Fruit fly (Drosophila melanogaster) whole organism, embryonic: ENCODE data around the gene DnaJ-H.

Experiments used
- Awh ChIP-seq: fragments of 200-800 bp; sonication (Bioruptor generic); IDR thresholded peaks from 2 replicates; pipeline ENCODE4, ENCODE4 v1.3.6; 2022; ENCODE audit warnings: missing biosample characterization, missing genetic modification characterization
- Blimp-1 ChIP-seq: fragments of 200-800 bp; sonication (Bioruptor generic); optimal IDR thresholded peaks from 3 replicates; lab custom pipeline; 2018; ENCODE audit warnings: missing biosample characterization, missing genetic modification characterization, mild to moderate bottlenecking, moderate library complexity, missing genetic modification reagents
- BtbVII ChIP-seq: fragments of 200-800 bp; sonication (Bioruptor generic); optimal IDR thresholded peaks from 3 replicates; lab custom pipeline; 2017; ENCODE audit warnings: missing biosample characterization, mild to moderate bottlenecking, missing genetic modification characterization
- CG17328 ChIP-seq: fragments of 200-800 bp; sonication (Bioruptor generic); IDR thresholded peaks from 2 replicates; pipeline ENCODE4 v1.3.6; 2022; ENCODE audit warnings: missing biosample characterization, missing genetic modification characterization
- CG31365 ChIP-seq: fragments of 200-800 bp; sonication (Bioruptor generic); optimal IDR thresholded peaks from 2 replicates; lab custom pipeline; 2018; ENCODE audit warnings: missing biosample characterization, mild to moderate bottlenecking, missing genetic modification characterization
- CG34376 ChIP-seq: fragments of 200-800 bp; sonication (Bioruptor generic); optimal IDR thresholded peaks from 2 replicates; lab custom pipeline; 2018; ENCODE audit warnings: missing biosample characterization, mild to moderate bottlenecking, missing genetic modification characterization
- CG4820 ChIP-seq: fragments of 200-800 bp; sonication (Bioruptor generic); optimal IDR thresholded peaks from 3 replicates; lab custom pipeline; 2016; ENCODE audit warnings: missing biosample characterization, missing genetic modification characterization
- CG6175 ChIP-seq: fragments of 200-800 bp; sonication (Bioruptor generic); IDR thresholded peaks from 3 replicates; pipeline ENCODE4 v1.3.6; 2022; ENCODE audit warnings: missing biosample characterization, missing genetic modification characterization
- CG7271 ChIP-seq: fragments of 200-800 bp; sonication (Bioruptor generic); optimal IDR thresholded peaks from 2 replicates; lab custom pipeline; 2018; ENCODE audit warnings: missing biosample characterization, mild to moderate bottlenecking, missing genetic modification characterization, moderate library complexity
- CG8089 ChIP-seq: fragments of 200-800 bp; sonication (Bioruptor generic); optimal IDR thresholded peaks from 3 replicates; lab custom pipeline; 2016; ENCODE audit warnings: missing biosample characterization, missing genetic modification characterization
- CG8765 ChIP-seq: fragments of 200-800 bp; sonication (Bioruptor generic); IDR thresholded peaks from 2 replicates; pipeline ENCODE4 v1.3.6; 2022; ENCODE audit warnings: missing biosample characterization, missing genetic modification characterization
- CG9215 ChIP-seq: fragments of 200-800 bp; sonication (Bioruptor generic); IDR thresholded peaks from 2 replicates; pipeline ENCODE4 v1.3.6; 2022; ENCODE audit warnings: missing biosample characterization, missing genetic modification characterization
- Dbx ChIP-seq: fragments of 200-800 bp; sonication (Bioruptor generic); IDR thresholded peaks from 3 replicates; pipeline ENCODE4 v1.3.6; 2022; ENCODE audit warnings: missing biosample characterization, missing genetic modification characterization
- Dp ChIP-seq: fragments of 200-800 bp; sonication (Bioruptor generic); optimal IDR thresholded peaks from 2 replicates; lab custom pipeline; 2018; ENCODE audit warnings: missing biosample characterization, mild to moderate bottlenecking, missing genetic modification characterization, moderate library complexity
- ERR ChIP-seq: fragments of 200-800 bp; sonication (Bioruptor generic); optimal IDR thresholded peaks from 2 replicates; lab custom pipeline; 2016; ENCODE audit warnings: missing biosample characterization, missing genetic modification characterization
- Ets65A ChIP-seq: fragments of 200-800 bp; sonication (Bioruptor generic); peaks from one replicate; lab custom pipeline; 2016; ENCODE audit warnings: missing biosample characterization, missing genetic modification characterization
- Ets97D ChIP-seq: fragments of 200-800 bp; sonication (Bioruptor generic); optimal IDR thresholded peaks from 3 replicates; lab custom pipeline; 2016; ENCODE audit warnings: missing biosample characterization, missing genetic modification characterization
- Fer3 ChIP-seq: fragments of 200-800 bp; sonication (Bioruptor generic); optimal IDR thresholded peaks from 2 replicates; lab custom pipeline; 2018; ENCODE audit warnings: missing biosample characterization, mild to moderate bottlenecking, missing genetic modification characterization, moderate library complexity
- HHEX ChIP-seq: fragments of 200-800 bp; sonication (Bioruptor generic); optimal IDR thresholded peaks from 3 replicates; lab custom pipeline; 2017; ENCODE audit warnings: missing biosample characterization, mild to moderate bottlenecking, missing genetic modification characterization, missing genetic modification reagents
- Hr78 ChIP-seq, 2 experiments: fragments of 200-800 bp in 1 of 2; fragments of >200 bp in 1 of 2; sonication (Bioruptor generic) in 1 of 2; optimal IDR thresholded peaks; 2 replicates each; lab custom pipeline; 2017 to 2019; ENCODE audit warnings: missing biosample characterization in 2 of 2, missing genetic modification characterization in 2 of 2, mild to moderate bottlenecking in 1 of 2, moderate library complexity in 1 of 2
- Lim3 ChIP-seq: fragments of 200-800 bp; sonication (Bioruptor generic); IDR thresholded peaks from 2 replicates; pipeline ENCODE4 v1.3.6; 2022; ENCODE audit warnings: missing biosample characterization, missing genetic modification characterization
- Med ChIP-seq: fragments of 200-800 bp; sonication (Bioruptor generic); peaks from one replicate; lab custom pipeline; 2016; ENCODE audit warnings: missing biosample characterization, missing genetic modification characterization, mild to moderate bottlenecking, inconsistent platforms, moderate library complexity
- Pdp1 ChIP-seq, 2 experiments: fragments of 200-800 bp; sonication (Bioruptor generic); optimal IDR thresholded peaks; 3 replicates each; lab custom pipeline; 2016; ENCODE audit warnings: missing biosample characterization in 2 of 2, missing genetic modification characterization in 2 of 2, mild to moderate bottlenecking in 1 of 2, moderate library complexity in 1 of 2
- Ptx1 ChIP-seq: fragments of 200-800 bp; sonication (Bioruptor generic); IDR thresholded peaks from 2 replicates; pipeline ENCODE4 v1.3.6; 2022; ENCODE audit warnings: missing biosample characterization, missing genetic modification characterization
- Usf ChIP-seq: fragments of 200-800 bp; sonication (Bioruptor generic); optimal IDR thresholded peaks from 2 replicates; lab custom pipeline; 2017; ENCODE audit warnings: missing genotype, missing biosample characterization, missing genetic modification characterization
- abd-A ChIP-seq: fragments of 200-800 bp; sonication (Bioruptor generic); optimal IDR thresholded peaks from 3 replicates; lab custom pipeline; 2019; ENCODE audit warnings: missing biosample characterization, mild to moderate bottlenecking, missing genetic modification characterization, moderate library complexity
- chinmo ChIP-seq: fragments of 200-800 bp; sonication (Bioruptor generic); IDR thresholded peaks from 4 replicates; pipeline ENCODE4 v1.3.6; 2022; ENCODE audit warnings: missing biosample characterization, missing genetic modification characterization; ENCODE audit not compliant: partially characterized antibody
- ci ChIP-seq: fragments of 200-800 bp; sonication (Bioruptor generic); IDR thresholded peaks from 3 replicates; pipeline ENCODE4 v1.3.6; 2022; ENCODE audit warnings: missing biosample characterization, missing genetic modification characterization
- crol ChIP-seq: fragments of 200-800 bp; sonication (Bioruptor generic); IDR thresholded peaks from 2 replicates; pipeline ENCODE4 v1.3.6; 2022; ENCODE audit warnings: missing biosample characterization, missing genetic modification characterization
- cwo ChIP-seq: fragments of 200-800 bp; sonication (Bioruptor generic); optimal IDR thresholded peaks from 3 replicates; lab custom pipeline; 2017; ENCODE audit warnings: missing biosample characterization, missing genetic modification characterization, mild to moderate bottlenecking, moderate library complexity, missing genetic modification reagents
- dysf ChIP-seq: fragments of 200-800 bp; sonication (Bioruptor generic); IDR thresholded peaks from 3 replicates; pipeline ENCODE4 v1.3.6; 2022; ENCODE audit warnings: missing biosample characterization, missing genetic modification characterization
- fu2 ChIP-seq: fragments of 200-800 bp; sonication (Bioruptor generic); optimal IDR thresholded peaks from 2 replicates; lab custom pipeline; 2016; ENCODE audit warnings: missing biosample characterization, missing genetic modification characterization
- grau ChIP-seq: fragments of 200-800 bp; optimal IDR thresholded peaks from 3 replicates; lab custom pipeline; 2019; ENCODE audit warnings: missing biosample characterization, mild to moderate bottlenecking, missing genetic modification characterization, moderate library complexity
- lab ChIP-seq: fragments of 200-800 bp; sonication (Bioruptor generic); optimal IDR thresholded peaks from 3 replicates; lab custom pipeline; 2017; ENCODE audit warnings: missing biosample characterization, missing genetic modification characterization, mild to moderate bottlenecking, moderate library complexity, missing genetic modification reagents
- nom ChIP-seq: fragments of 200-800 bp; sonication (Bioruptor generic); optimal IDR thresholded peaks from 2 replicates; lab custom pipeline; 2017; ENCODE audit warnings: missing biosample characterization, missing genetic modification characterization, mild to moderate bottlenecking, moderate library complexity, missing genetic modification reagents
- prd ChIP-seq, 3 experiments: fragments of >200 bp in 2 of 3; fragments of 200-800 bp in 1 of 3; sonication (Bioruptor generic) in 1 of 3; optimal IDR thresholded peaks in 2 of 3; IDR thresholded peaks in 1 of 3; 2 replicates in 2 of 3; 3 replicates in 1 of 3; pipeline versions ENCODE4 v1.3.6 to Lab custom; 2017 to 2022; ENCODE audit warnings: missing biosample characterization in 1 of 3, missing genetic modification characterization in 1 of 3
- run ChIP-seq: fragments of 200-800 bp; sonication (Bioruptor generic); optimal IDR thresholded peaks from 3 replicates; lab custom pipeline; 2018; ENCODE audit warnings: missing biosample characterization, mild to moderate bottlenecking, missing genetic modification characterization
- sc ChIP-seq, 3 experiments: fragments of >200 bp in 2 of 3; fragments of 200-800 bp in 1 of 3; sonication (Bioruptor generic) in 1 of 3; optimal IDR thresholded peaks; 2 replicates in 2 of 3; 3 replicates in 1 of 3; lab custom pipeline; 2017; ENCODE audit warnings: mild to moderate bottlenecking in 1 of 3, missing biosample characterization in 1 of 3, missing genetic modification characterization in 1 of 3, missing genetic modification reagents in 1 of 3
- sug ChIP-seq: fragments of 200-800 bp; optimal IDR thresholded peaks from 2 replicates; lab custom pipeline; 2019; ENCODE audit warnings: missing biosample characterization, mild to moderate bottlenecking, missing genetic modification characterization, moderate library complexity

DnaJ-H gene

dm6 chr2L:13142803-13143202 is 23.1 kb downstream of the DnaJ-H start, which contains the start of gene CG9928:
Gene CG9928, minus strand, starts transcription at chr2L:13142903.
- TF ChIP-seq CG8765 (GFP tag; lab: Robert Waterston, UW) (no peak), Ets65A (GFP tag; lab: Kevin White, UChicago) (peak; percentile 16)
- TF ChIP-seq, all 482 proteins: peak for 1

DNA sequence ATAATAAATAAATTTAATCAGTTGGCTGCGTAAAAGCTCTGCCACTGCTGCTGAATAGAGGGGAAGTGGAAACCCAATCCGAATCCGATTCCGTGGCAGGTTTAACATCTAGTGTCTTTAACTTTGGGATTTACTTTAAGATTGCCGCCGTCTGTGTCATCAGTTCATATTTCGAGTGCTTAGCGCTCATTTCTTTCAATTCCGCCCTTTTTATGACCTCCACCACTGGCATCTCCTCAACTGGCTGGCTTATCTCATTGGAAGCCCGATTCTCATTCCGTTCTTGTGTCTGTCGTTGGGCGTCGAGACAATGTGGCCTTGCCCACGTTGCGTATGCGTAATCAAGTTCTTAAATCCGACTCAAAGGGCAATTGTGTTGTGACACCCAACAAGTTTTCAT is 25.0 kb downstream of the DnaJ-H start:
- peak; percentile 67 for TF ChIP-seq CG34376 (GFP tag; lab: Kevin White, UChicago)
- peak; percentile 36 for TF ChIP-seq sug
- TF ChIP-seq Pdp1 (GFP tag; optimal IDR thresholded peaks at IDR 0.05; lab: Kevin White, UChicago): peak in 1 of 2 experiments; percentile 69
- TF ChIP-seq Hr78 (GFP tag; optimal IDR thresholded peaks at IDR 0.05; lab: Kevin White, UChicago): peak in 1 of 2 experiments; percentile 12
- no peak for TF ChIP-seq Fer3 (tag; lab: Kevin White, UChicago)
- 0 out of 3 replicates have a peak, but pooled peaks have one; percentile 22 for TF ChIP-seq CG6175
- TF ChIP-seq CG17328 (GFP tag; lab: Robert Waterston, UW): no peak
- TF ChIP-seq ERR (GFP tag; lab: Kevin White, UChicago): peak; percentile 7
- TF ChIP-seq Med (GFP tag; lab: Kevin White, UChicago): peak; percentile 61
- 0 out of 3 replicates have a peak, but pooled peaks have one; percentile 13 for TF ChIP-seq dysf
- peak; percentile 22 for TF ChIP-seq lab
- no peak for TF ChIP-seq cwo (GFP tag; lab: Kevin White, UChicago)

dm6 chr2L:13135929-13136328 is 29.9 kb downstream of the DnaJ-H start:
- 0 out of 2 replicates have a peak, but pooled peaks have one; percentile 9 for TF ChIP-seq Ptx1 (GFP tag; lab: Robert Waterston, UW)
- TF ChIP-seq cwo (GFP tag; lab: Kevin White, UChicago): peak; percentile 51
- TF ChIP-seq chinmo (GFP tag; lab: Robert Waterston, UW): 0 out of 4 replicates have a peak, but pooled peaks have one; percentile 48
- 0 out of 2 replicates have a peak, but pooled peaks have one; percentile 11 for TF ChIP-seq Awh (GFP tag; lab: Robert Waterston, UW)
- 0 out of 2 replicates have a peak, but pooled peaks have one; percentile 27 for TF ChIP-seq crol (GFP tag; lab: Robert Waterston, UW)
- TF ChIP-seq Usf (GFP tag; lab: Kevin White, UChicago): no peak
- TF ChIP-seq Dbx (GFP tag; lab: Robert Waterston, UW): 0 out of 3 replicates have a peak, but pooled peaks have one; percentile 28
- TF ChIP-seq Lim3 (GFP tag; lab: Robert Waterston, UW): no peak

dm6 chr2L:13130291-13130690 is 35.6 kb downstream of the DnaJ-H start, which contains the start of gene CG5122:
Gene CG5122, plus strand, starts transcription at chr2L:13130591.
- TF ChIP-seq CG7271 (tag; lab: Kevin White, UChicago): no peak
- TF ChIP-seq HHEX (GFP tag; lab: Kevin White, UChicago): no peak
- no peak for TF ChIP-seq Ets97D
- TF ChIP-seq CG31365 (tag; lab: Kevin White, UChicago): no peak
- TF ChIP-seq Ets65A (GFP tag; lab: Kevin White, UChicago): peak; percentile 57
- TF ChIP-seq CG9215 (GFP tag; lab: Robert Waterston, UW): no peak
- no peak for TF ChIP-seq ci
- TF ChIP-seq run (tag; lab: Kevin White, UChicago): no peak
- TF ChIP-seq, all 482 proteins: peak for 1

dm6 chr2L:13122526-13122925 is 43.3 kb downstream of the DnaJ-H start:
- TF ChIP-seq fu2 (GFP tag; lab: Kevin White, UChicago) (no peak), sc (optimal IDR thresholded peaks at IDR 0.05; lab: Kevin White, UChicago) (no peak), sc (GFP tag; optimal IDR thresholded peaks at IDR 0.05; lab: Kevin White, UChicago) (no peak), nom (GFP tag; lab: Kevin White, UChicago) (peak; percentile 77), prd (optimal IDR thresholded peaks at IDR 0.05; lab: Kevin White, UChicago) (no peak), prd (GFP tag; IDR thresholded peaks at IDR 0.05; lab: Robert Waterston, UW) (no peak), grau (tag; lab: Kevin White, UChicago) (no peak), Dp (GFP tag; lab: Kevin White, UChicago) (no peak), BtbVII (GFP tag; lab: Kevin White, UChicago) (no peak), Blimp-1 (peak; percentile 81), CG8089 (GFP tag; lab: Kevin White, UChicago) (no peak), abd-A (tag; lab: Kevin White, UChicago) (peak; percentile 1), CG4820 (GFP tag; lab: Kevin White, UChicago) (no peak), chinmo (GFP tag; lab: Robert Waterston, UW) (peak; percentile 56; the same call in 1 of the 4 replicates)
